Fruit fly (Drosophila melanogaster) whole organism, pupa: Measurements from ENCODE around the gene CG15563.

Source experiments
- CG10348 ChIP-seq: fragments of 200-800 bp; sonication (Bioruptor generic); IDR thresholded peaks from 2 replicates; pipeline ENCODE4 v1.3.6; 2022; ENCODE audit warnings: missing biosample characterization, missing genetic modification characterization
- CG12605 ChIP-seq: fragments of 200-800 bp; sonication (Bioruptor generic); IDR thresholded peaks from 2 replicates; pipeline ENCODE4 v1.3.6; 2022; ENCODE audit warnings: missing biosample characterization, missing genetic modification characterization
- CG13204 ChIP-seq: fragments of 200-800 bp; sonication (Bioruptor generic); optimal IDR thresholded peaks from 2 replicates; lab custom pipeline; 2018; ENCODE audit warnings: missing biosample characterization, mild to moderate bottlenecking, missing genetic modification characterization, moderate library complexity
- CG14655 ChIP-seq: fragments of 200-800 bp; sonication (Bioruptor generic); optimal IDR thresholded peaks from 3 replicates; lab custom pipeline; 2017; ENCODE audit warnings: mild to moderate bottlenecking, missing biosample characterization, missing genetic modification reagents, missing genetic modification characterization
- CG15710 ChIP-seq: fragments of 200-800 bp; sonication (Bioruptor generic); optimal IDR thresholded peaks from 2 replicates; lab custom pipeline; 2018; ENCODE audit warnings: missing biosample characterization, mild to moderate bottlenecking, missing genetic modification characterization, moderate library complexity
- CG17806 ChIP-seq: fragments of 200-800 bp; sonication (Bioruptor generic); optimal IDR thresholded peaks from 2 replicates; lab custom pipeline; 2018; ENCODE audit warnings: missing biosample characterization, mild to moderate bottlenecking, missing genetic modification characterization, moderate library complexity
- CG32121 ChIP-seq: fragments of 200-800 bp; sonication (Bioruptor generic); IDR thresholded peaks from 2 replicates; pipeline ENCODE4 v1.3.6; 2022; ENCODE audit warnings: missing biosample characterization, missing genetic modification characterization
- CG34367 ChIP-seq: fragments of 200-800 bp; sonication (Bioruptor generic); optimal IDR thresholded peaks from 2 replicates; lab custom pipeline; 2018; ENCODE audit warnings: missing biosample characterization, mild to moderate bottlenecking, missing genetic modification characterization
- CG4496 ChIP-seq: fragments of 200-800 bp; sonication (Bioruptor generic); IDR thresholded peaks from 3 replicates; pipeline ENCODE4 v1.3.6; 2022; ENCODE audit warnings: missing biosample characterization, missing genetic modification characterization
- CG8159 ChIP-seq: fragments of 200-800 bp; sonication (Bioruptor generic); optimal IDR thresholded peaks from 3 replicates; lab custom pipeline; 2018; ENCODE audit warnings: missing biosample characterization, mild to moderate bottlenecking, missing genetic modification characterization, moderate library complexity
- CG8301 ChIP-seq: fragments of 200-800 bp; sonication (Bioruptor generic); optimal IDR thresholded peaks from 2 replicates; lab custom pipeline; 2018; ENCODE audit warnings: missing biosample characterization, mild to moderate bottlenecking, missing genetic modification characterization
- CG9948 ChIP-seq: fragments of 200-800 bp; sonication (Bioruptor generic); optimal IDR thresholded peaks from 2 replicates; lab custom pipeline; 2018; ENCODE audit warnings: missing biosample characterization, mild to moderate bottlenecking, missing genetic modification characterization, moderate library complexity
- D1 ChIP-seq: fragments of 200-800 bp; sonication (Bioruptor generic); optimal IDR thresholded peaks from 2 replicates; lab custom pipeline; 2018; ENCODE audit warnings: missing biosample characterization, mild to moderate bottlenecking, missing genetic modification characterization, moderate library complexity
- EcR ChIP-seq: fragments of 200-800 bp; sonication (Bioruptor generic); optimal IDR thresholded peaks from 3 replicates; lab custom pipeline; 2019; ENCODE audit warnings: missing biosample characterization, missing genetic modification characterization, mild to moderate bottlenecking, moderate library complexity, missing genetic modification reagents
- Ets98B ChIP-seq: fragments of 200-800 bp; sonication (Bioruptor generic); IDR thresholded peaks from 2 replicates; pipeline ENCODE4 v1.3.6; 2022; ENCODE audit warnings: missing biosample characterization, missing genetic modification characterization
- Pif1A ChIP-seq: fragments of 200-800 bp; sonication (Bioruptor generic); optimal IDR thresholded peaks from 3 replicates; lab custom pipeline; 2016; ENCODE audit warnings: missing biosample characterization, missing genetic modification characterization
- Pif1B ChIP-seq: fragments of 200-800 bp; sonication (Bioruptor generic); optimal IDR thresholded peaks from 3 replicates; lab custom pipeline; 2016; ENCODE audit warnings: missing biosample characterization, missing genetic modification characterization
- Snoo ChIP-seq: fragments of 200-800 bp; sonication (Bioruptor generic); optimal IDR thresholded peaks from 3 replicates; lab custom pipeline; 2017; ENCODE audit warnings: missing biosample characterization, mild to moderate bottlenecking, missing genetic modification characterization, inconsistent platforms
- fd96Ca ChIP-seq: fragments of 200-800 bp; sonication (Bioruptor generic); IDR thresholded peaks from 3 replicates; pipeline ENCODE4 v1.3.6; 2022; ENCODE audit warnings: missing biosample characterization, missing genetic modification characterization
- gl ChIP-seq: fragments of 200-800 bp; sonication (Bioruptor generic); optimal IDR thresholded peaks from 2 replicates; lab custom pipeline; 2018; ENCODE audit warnings: missing biosample characterization, mild to moderate bottlenecking, missing genetic modification characterization
- rn ChIP-seq: fragments of 200-800 bp; sonication (Bioruptor generic); IDR thresholded peaks from 2 replicates; pipeline ENCODE4 v1.3.6; 2022; ENCODE audit warnings: missing biosample characterization, missing genetic modification characterization

Gene CG15563

DNA sequence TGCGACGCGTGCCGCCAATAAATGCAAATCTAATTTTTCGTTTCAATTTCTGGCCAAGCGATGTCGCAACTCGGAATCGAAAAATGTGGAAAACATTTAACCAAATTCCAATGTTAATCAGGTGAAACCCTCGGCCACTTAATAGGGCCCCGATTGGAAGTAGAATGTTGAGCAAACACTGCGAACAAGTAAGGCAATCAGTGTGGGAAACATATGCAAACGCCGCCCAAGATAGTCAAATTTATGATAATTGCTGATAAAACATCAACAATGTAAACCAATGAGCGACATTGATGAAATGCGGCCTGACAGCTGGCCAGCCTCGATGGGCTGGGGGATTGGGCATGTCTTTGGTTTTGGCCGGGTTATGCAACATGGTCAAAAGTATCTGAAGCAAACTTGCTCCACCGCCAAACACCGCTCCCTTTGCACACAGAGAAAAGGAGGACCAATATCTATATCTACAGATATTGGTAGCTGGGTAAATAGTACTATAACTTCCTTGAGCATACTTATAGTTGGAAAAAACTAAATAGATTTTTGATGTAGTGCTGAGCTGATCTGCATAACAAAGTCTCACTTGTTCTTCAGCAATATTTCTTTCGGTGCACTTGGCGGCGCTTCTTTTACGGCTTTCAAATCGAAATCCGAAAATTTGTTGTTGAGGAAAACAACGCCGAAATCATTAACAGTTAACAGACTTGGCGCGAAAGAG lies 15.3 kb upstream of the CG15563 start:
- TF ChIP-seq CG17806 (no peak), CG34367 (tag; lab: Kevin White, UChicago) (no peak), fd96Ca (peak; percentile 65; the same call in 2 of the 3 replicates), Ets98B (GFP tag; lab: Robert Waterston, UW) (peak; percentile 40; the same call in 1 of the 2 replicates), CG14655 (peak; percentile 15), Pif1A (GFP tag; lab: Kevin White, UChicago) (peak; percentile 58), CG4496 (GFP tag; lab: Robert Waterston, UW) (peak; percentile 58; the same call in 2 of the 3 replicates), Snoo (tag; lab: Kevin White, UChicago) (peak; percentile 74), CG15710 (tag; lab: Kevin White, UChicago) (no peak), Pif1B (GFP tag; lab: Kevin White, UChicago) (peak; percentile 60), CG8301 (tag; lab: Kevin White, UChicago) (peak; percentile 52), CG32121 (peak; percentile 22; the same call in 1 of the 2 replicates)

DNA sequence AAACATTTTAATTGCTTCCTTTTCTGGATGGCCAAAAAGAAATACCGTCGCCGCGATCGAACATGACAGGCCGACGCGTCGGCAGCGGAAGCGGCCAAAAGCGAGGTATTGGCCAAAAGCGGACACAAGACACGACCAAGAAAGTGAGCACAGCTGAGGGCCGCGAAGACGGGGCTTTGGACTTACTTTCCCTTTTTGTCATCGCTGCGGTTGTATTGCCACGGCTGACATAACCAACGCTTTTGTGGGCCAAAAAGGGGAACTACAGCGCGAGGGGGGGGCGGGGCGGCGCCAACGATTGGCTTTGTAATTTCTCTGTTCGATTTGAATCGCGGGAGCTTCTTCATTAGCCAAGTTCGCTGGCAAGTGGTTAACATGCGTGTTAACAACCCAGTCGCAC lies 13.6 kb upstream of the CG15563 start:
- TF ChIP-seq fd96Ca, result no peak
- TF ChIP-seq Pif1B (GFP tag; lab: Kevin White, UChicago), result no peak
- TF ChIP-seq D1 (tag; lab: Kevin White, UChicago), result no peak
- no peak for TF ChIP-seq gl (tag; lab: Kevin White, UChicago)

DNA sequence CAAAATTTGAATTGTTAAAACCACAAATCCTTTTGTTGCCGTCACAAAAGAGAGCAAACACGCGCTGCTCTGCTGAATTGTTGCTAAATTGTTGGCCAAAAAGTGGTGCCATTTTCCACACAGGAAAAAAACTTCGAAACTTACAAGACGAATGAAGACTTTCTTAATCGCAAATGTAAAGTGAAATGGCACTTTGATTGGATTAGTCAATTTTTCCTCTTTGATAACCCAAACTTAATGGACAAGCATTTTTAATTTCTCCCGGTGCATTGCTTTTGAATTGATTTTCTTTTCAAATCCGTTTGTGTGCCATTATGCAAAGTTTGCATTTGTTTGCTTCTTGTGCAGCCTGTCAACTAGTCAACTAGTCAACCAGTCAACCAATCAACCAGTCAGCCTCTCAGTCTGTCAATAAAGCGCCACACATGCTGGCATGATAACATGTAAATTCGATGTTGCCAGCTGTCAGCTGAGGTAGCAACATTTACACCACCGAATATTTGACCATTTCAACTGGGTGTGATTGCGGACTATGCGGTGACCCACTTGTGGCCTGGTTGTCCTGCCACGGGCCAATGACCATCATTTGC lies 11.0 kb upstream of the CG15563 start:
- TF ChIP-seq CG15710 (tag; lab: Kevin White, UChicago) (no peak), CG8159 (no peak), rn (GFP tag; lab: Robert Waterston, UW) (no peak), CG13204 (GFP tag; lab: Kevin White, UChicago) (no peak), Snoo (tag; lab: Kevin White, UChicago) (no peak), Pif1B (GFP tag; lab: Kevin White, UChicago) (no peak), CG14655 (no peak), D1 (tag; lab: Kevin White, UChicago) (no peak), Ets98B (GFP tag; lab: Robert Waterston, UW) (peak; percentile 80), CG32121 (peak; percentile 75), CG34367 (tag; lab: Kevin White, UChicago) (no peak), CG8301 (tag; lab: Kevin White, UChicago) (no peak), EcR (no peak), CG10348 (no peak), CG17806 (no peak), CG12605 (GFP tag; lab: Robert Waterston, UW) (peak; percentile 30; the same call in 1 of the 2 replicates), fd96Ca (peak; percentile 78), gl (tag; lab: Kevin White, UChicago) (no peak), CG9948 (tag; lab: Kevin White, UChicago) (no peak), CG4496 (GFP tag; lab: Robert Waterston, UW) (peak; percentile 83), Pif1A (GFP tag; lab: Kevin White, UChicago) (peak; percentile 10)

DNA sequence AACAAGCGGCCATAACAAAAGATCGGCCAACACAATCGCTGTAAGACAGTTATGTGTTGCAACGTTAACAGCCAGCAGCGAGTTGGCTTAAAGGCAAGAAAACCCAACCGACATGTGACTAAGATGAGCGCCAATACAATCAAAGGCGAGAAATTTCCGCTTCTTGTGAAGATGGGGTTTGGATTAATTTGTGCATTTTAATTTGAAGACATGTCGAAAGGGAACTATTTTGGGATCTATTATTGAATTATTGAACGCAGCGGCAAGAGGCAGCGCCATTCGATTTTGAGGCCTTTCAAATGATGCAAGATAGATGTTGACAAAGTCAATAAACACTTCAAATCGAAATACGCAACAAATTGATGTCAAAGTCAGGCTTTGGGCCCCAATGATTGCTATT lies 9.0 kb upstream of the CG15563 start:
- TF ChIP-seq CG10348, result no peak
- TF ChIP-seq Ets98B (GFP tag; lab: Robert Waterston, UW), result no peak
- no peak for TF ChIP-seq Pif1A (GFP tag; lab: Kevin White, UChicago)
- no peak for TF ChIP-seq CG4496 (GFP tag; lab: Robert Waterston, UW)
- no peak for TF ChIP-seq CG17806
- TF ChIP-seq CG14655, result no peak
- no peak for TF ChIP-seq D1 (tag; lab: Kevin White, UChicago)
- TF ChIP-seq CG9948 (tag; lab: Kevin White, UChicago), result no peak
- no peak for TF ChIP-seq CG13204 (GFP tag; lab: Kevin White, UChicago)
- TF ChIP-seq CG12605 (GFP tag; lab: Robert Waterston, UW), result no peak
- TF ChIP-seq EcR, result no peak
- no peak for TF ChIP-seq rn (GFP tag; lab: Robert Waterston, UW)
- TF ChIP-seq CG34367 (tag; lab: Kevin White, UChicago), result no peak
- no peak for TF ChIP-seq CG32121
- TF ChIP-seq CG15710 (tag; lab: Kevin White, UChicago), result no peak
- TF ChIP-seq Pif1B (GFP tag; lab: Kevin White, UChicago), result no peak

DNA sequence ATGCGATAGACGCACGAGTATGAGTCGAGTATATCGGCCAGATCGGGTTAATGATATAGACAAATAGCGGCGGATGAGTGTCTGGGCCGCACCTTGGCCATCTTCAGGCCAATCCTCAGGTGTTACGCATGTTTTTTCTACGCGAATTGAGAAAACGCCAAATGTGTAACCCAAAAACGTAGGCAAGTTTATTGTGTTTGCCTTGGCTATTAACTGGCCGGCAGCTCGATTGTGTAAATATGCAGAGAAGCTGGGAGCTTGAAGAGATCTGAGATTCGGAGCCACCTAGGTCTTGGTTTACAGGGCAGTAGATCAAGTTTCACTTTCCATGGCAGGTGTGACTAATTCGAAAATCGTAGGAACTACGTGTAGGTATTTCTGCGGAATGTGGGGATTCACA lies 7.9 kb upstream of the CG15563 start:
- no peak for TF ChIP-seq CG14655
- TF ChIP-seq gl (tag; lab: Kevin White, UChicago), result no peak
- no peak for TF ChIP-seq Pif1A (GFP tag; lab: Kevin White, UChicago)
- no peak for TF ChIP-seq CG4496 (GFP tag; lab: Robert Waterston, UW)
- TF ChIP-seq Snoo (tag; lab: Kevin White, UChicago), result no peak
- TF ChIP-seq EcR, result no peak
- TF ChIP-seq CG10348, result no peak
- no peak for TF ChIP-seq CG9948 (tag; lab: Kevin White, UChicago)
- no peak for TF ChIP-seq rn (GFP tag; lab: Robert Waterston, UW)
- no peak for TF ChIP-seq CG15710 (tag; lab: Kevin White, UChicago)
- TF ChIP-seq Ets98B (GFP tag; lab: Robert Waterston, UW), result no peak
- no peak for TF ChIP-seq CG12605 (GFP tag; lab: Robert Waterston, UW)
- TF ChIP-seq CG8159, result no peak
- TF ChIP-seq CG34367 (tag; lab: Kevin White, UChicago), result no peak
- no peak for TF ChIP-seq CG17806
- no peak for TF ChIP-seq fd96Ca
- TF ChIP-seq CG8301 (tag; lab: Kevin White, UChicago), result no peak
- no peak for TF ChIP-seq D1 (tag; lab: Kevin White, UChicago)
